Fruit fly (Drosophila melanogaster): ENCODE measurements around the gene CG3847.

DNA sequence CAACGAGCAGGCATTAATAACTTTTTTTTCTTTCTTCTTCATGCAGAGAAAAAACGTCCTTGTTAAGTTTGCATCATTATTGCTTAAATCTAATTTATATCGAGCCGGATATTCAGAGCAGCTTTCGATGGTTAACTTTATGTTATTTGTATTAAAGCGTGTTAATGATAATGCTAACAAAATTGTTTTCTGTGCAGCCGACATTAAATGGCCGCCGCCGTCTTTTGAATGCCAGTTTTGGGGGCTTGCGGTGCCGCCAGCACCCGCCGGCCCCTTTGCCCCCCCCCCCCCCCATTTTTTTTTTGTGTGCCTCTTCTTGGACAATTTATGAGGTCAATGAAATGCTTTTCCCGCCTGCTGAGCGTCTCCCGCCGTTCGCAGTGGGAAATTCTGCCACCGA, 35.4 kb upstream of the CG3847 start:
- TF ChIP-seq lz (GFP tag; optimal IDR thresholded peaks at IDR 0.05), result no peak
- TF ChIP-seq CG11294 (GFP tag; IDR thresholded peaks at IDR 0.05), result no peak
- no peak for TF ChIP-seq Lpt (GFP tag; optimal IDR thresholded peaks at IDR 0.05)
- no peak for TF ChIP-seq CG8319 (GFP tag; optimal IDR thresholded peaks at IDR 0.05)
- TF ChIP-seq Sox14 (GFP tag; optimal IDR thresholded peaks at IDR 0.05), result no peak
- no peak for TF ChIP-seq CG11902 (GFP tag; optimal IDR thresholded peaks at IDR 0.05)
- TF ChIP-seq svp (GFP tag), result no peak
- no peak for TF ChIP-seq CG6854 (GFP tag; optimal IDR thresholded peaks at IDR 0.05)
- TF ChIP-seq esn (GFP tag; optimal IDR thresholded peaks at IDR 0.05), result no peak
- TF ChIP-seq Blimp-1 (GFP tag; optimal IDR thresholded peaks at IDR 0.05), result no peak
- TF ChIP-seq Hr4 (GFP tag; optimal IDR thresholded peaks at IDR 0.05), result no peak
- no peak for TF ChIP-seq Hr39 (GFP tag; optimal IDR thresholded peaks at IDR 0.05)
